Worm (Caenorhabditis elegans): Measurements from ENCODE around the gene pgp-12.

pgp-12 gene

ce11 chrX:12721429-12721828 lies 10.2 kb upstream of the pgp-12 start:
- TF ChIP-seq daf-12 (tag; optimal IDR thresholded peaks at IDR 0.05) (no peak), pha-4 (tag; optimal IDR thresholded peaks at IDR 0.05) (peak; percentile 67)

- no peak for TF ChIP-seq nhr-67 (tag; optimal IDR thresholded peaks at IDR 0.05)
- TF ChIP-seq ceh-16 (tag; optimal IDR thresholded peaks at IDR 0.05) = no peak
- TF ChIP-seq nhr-77 (tag; optimal IDR thresholded peaks at IDR 0.05) = no peak
Observed at ce11 chrX:12726129-12726528, 5.5 kb upstream of the pgp-12 start.

- no peak for TF ChIP-seq pqm-1 (tag; optimal IDR thresholded peaks at IDR 0.05)
- TF ChIP-seq eor-1 (tag; optimal IDR thresholded peaks at IDR 0.05) = no peak
- no peak for TF ChIP-seq mdl-1 (tag; optimal IDR thresholded peaks at IDR 0.05)
- TF ChIP-seq nhr-237 (tag; optimal IDR thresholded peaks at IDR 0.05) = no peak
- TF ChIP-seq lin-15B (tag; optimal IDR thresholded peaks at IDR 0.05) = no peak
- no peak for TF ChIP-seq lsy-12 (tag; optimal IDR thresholded peaks at IDR 0.05)
- no peak for TF ChIP-seq tbx-2 (tag; optimal IDR thresholded peaks at IDR 0.05)
- no peak for TF ChIP-seq fkh-10 (GFP tag; optimal IDR thresholded peaks at IDR 0.05)
- TF ChIP-seq ceh-28 (tag; optimal IDR thresholded peaks at IDR 0.05) = no peak
- no peak for TF ChIP-seq ZK546.5 (tag; optimal IDR thresholded peaks at IDR 0.05)
- no peak for TF ChIP-seq ztf-4 (tag; optimal IDR thresholded peaks at IDR 0.05)
- no peak for TF ChIP-seq ztf-11 (tag; optimal IDR thresholded peaks at IDR 0.05)
- TF ChIP-seq nhr-25 (tag; optimal IDR thresholded peaks at IDR 0.05) = no peak
- TF ChIP-seq ceh-82 (tag; optimal IDR thresholded peaks at IDR 0.05) = no peak
- TF ChIP-seq nhr-77 (tag; optimal IDR thresholded peaks at IDR 0.05) = no peak
- TF ChIP-seq nfya-1 (tag; optimal IDR thresholded peaks at IDR 0.05; ENCODE audit: insufficient read depth) = no peak
- TF ChIP-seq R02D3.7 (tag; optimal IDR thresholded peaks at IDR 0.05) = no peak
- TF ChIP-seq nhr-43 (tag; optimal IDR thresholded peaks at IDR 0.05; ENCODE audit: poor library complexity, severe bottlenecking) = no peak
Observed at ce11 chrX:12730075-12730474, 1.5 kb upstream of the pgp-12 start.

- TF ChIP-seq tbx-2 (tag; optimal IDR thresholded peaks at IDR 0.05) = no peak
- no peak for TF ChIP-seq R02D3.7 (tag; optimal IDR thresholded peaks at IDR 0.05)
- TF ChIP-seq lsy-12 (tag; optimal IDR thresholded peaks at IDR 0.05) = no peak
- no peak for TF ChIP-seq lin-39 (tag; optimal IDR thresholded peaks at IDR 0.05)
- TF ChIP-seq ztf-11 (tag; optimal IDR thresholded peaks at IDR 0.05) = no peak
- no peak for TF ChIP-seq unc-62 (GFP tag; optimal IDR thresholded peaks at IDR 0.05)
- TF ChIP-seq nhr-28 (tag; optimal IDR thresholded peaks at IDR 0.05) = no peak
- no peak for TF ChIP-seq eor-1 (tag; optimal IDR thresholded peaks at IDR 0.05)
- no peak for TF ChIP-seq ceh-9 (tag; optimal IDR thresholded peaks at IDR 0.05)
- no peak for TF ChIP-seq nhr-43 (tag; optimal IDR thresholded peaks at IDR 0.05; ENCODE audit: poor library complexity, severe bottlenecking)
- TF ChIP-seq sea-2 (GFP tag; optimal IDR thresholded peaks at IDR 0.05) = no peak
- TF ChIP-seq fkh-10 (GFP tag; optimal IDR thresholded peaks at IDR 0.05) = no peak
- TF ChIP-seq nhr-25 (tag; optimal IDR thresholded peaks at IDR 0.05) = no peak
- TF ChIP-seq zag-1 (tag; optimal IDR thresholded peaks at IDR 0.05) = no peak
- no peak for TF ChIP-seq nhr-67 (tag; optimal IDR thresholded peaks at IDR 0.05)
- no peak for TF ChIP-seq pha-4 (tag; optimal IDR thresholded peaks at IDR 0.05)
- no peak for TF ChIP-seq ama-1 (optimal IDR thresholded peaks at IDR 0.05)
- no peak for TF ChIP-seq egl-5 (tag; optimal IDR thresholded peaks at IDR 0.05)
- TF ChIP-seq unc-39 (tag; optimal IDR thresholded peaks at IDR 0.05) = no peak
- no peak for TF ChIP-seq jun-1 (tag; optimal IDR thresholded peaks at IDR 0.05)
Observed at ce11 chrX:12738454-12738853, 6.8 kb downstream of the pgp-12 start, which contains the start of gene pgp-13. Gene pgp-13, plus strand, starts transcription at chrX:12738754.

ce11 chrX:12749530-12750240 lies 18.1 kb downstream of the pgp-12 start, which contains the start of gene pgp-14:
Gene pgp-14, minus strand, starts transcription at chrX:12749580.
- no peak for TF ChIP-seq elt-3 (tag; optimal IDR thresholded peaks at IDR 0.05)
- TF ChIP-seq tbx-2 (tag; optimal IDR thresholded peaks at IDR 0.05) = no peak
- TF ChIP-seq nhr-11 (tag; optimal IDR thresholded peaks at IDR 0.05) = no peak
- peak; percentile 62 for TF ChIP-seq pha-4 (tag; optimal IDR thresholded peaks at IDR 0.05)

Measured in whole organism, L3 larva.